Fruit fly (Drosophila melanogaster): ENCODE measurements around the gene CG15571.

dm6 chrX:4175805-4176204 is 41.4 kb downstream of the CG15571 start:
- TF ChIP-seq CG10348 (GFP tag; IDR thresholded peaks at IDR 0.05) (no peak), CG8159 (tag; optimal IDR thresholded peaks at IDR 0.05) (peak; percentile 55), CG4496 (GFP tag; IDR thresholded peaks at IDR 0.05) (0 out of 3 replicates have a peak, but pooled peaks have one; percentile 54), CG8301 (tag; optimal IDR thresholded peaks at IDR 0.05) (no peak), fd96Ca (GFP tag; IDR thresholded peaks at IDR 0.05) (0 out of 3 replicates have a peak, but pooled peaks have one; percentile 57), Pif1B (GFP tag; optimal IDR thresholded peaks at IDR 0.05) (peak; percentile 58), CG9948 (tag; optimal IDR thresholded peaks at IDR 0.05) (peak; percentile 36), Pif1A (GFP tag; optimal IDR thresholded peaks at IDR 0.05) (peak; percentile 64)
